Worm (Caenorhabditis elegans): Measurements from ENCODE around the gene chat-1.

The chat-1 gene

DNA sequence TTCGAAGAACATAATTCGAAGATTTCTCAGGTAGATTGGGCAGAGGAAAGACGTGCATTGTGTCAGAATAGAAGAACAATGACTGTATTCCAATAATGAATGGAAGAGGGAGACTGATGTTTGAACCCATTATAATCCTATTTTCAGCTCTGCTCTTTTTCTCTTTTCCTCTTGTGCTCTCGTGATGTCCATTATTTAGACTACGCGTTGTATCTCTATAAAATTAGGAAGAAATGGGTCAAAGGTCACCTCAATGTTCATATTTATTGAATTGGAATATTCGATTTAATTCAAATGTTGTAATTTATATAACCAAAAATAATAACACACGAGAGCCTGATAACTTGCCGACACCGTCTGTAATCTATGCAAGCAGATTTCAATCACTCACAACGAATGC is 7.9 kb upstream of the chat-1 start, which contains the start of gene fbxb-74:
Gene fbxb-74 (minus strand): TSS at position 101 of the 400 bp plus-strand sequence.
- TF ChIP-seq tbp1 (GFP tag; optimal IDR thresholded peaks at IDR 0.05), result no peak
- no peak for TF ChIP-seq let-526 (GFP tag; IDR thresholded peaks at IDR 0.05)
- TF ChIP-seq ets-4 (GFP tag; optimal IDR thresholded peaks at IDR 0.05), result no peak
- no peak for TF ChIP-seq dox-1 (GFP tag; IDR thresholded peaks at IDR 0.05)
- no peak for TF ChIP-seq somi-1 (GFP tag; optimal IDR thresholded peaks at IDR 0.05)
- TF ChIP-seq ceh-100 (GFP tag; IDR thresholded peaks at IDR 0.05), result no peak
- TF ChIP-seq C06A6.2 (GFP tag; conservative IDR thresholded peaks at IDR 0.05), result no peak
- no peak for TF ChIP-seq snpc-1.3 (tag; optimal IDR thresholded peaks at IDR 0.05; ENCODE audit: insufficient read depth)
- TF ChIP-seq sea-2 (GFP tag; IDR thresholded peaks at IDR 0.05), result no peak

DNA sequence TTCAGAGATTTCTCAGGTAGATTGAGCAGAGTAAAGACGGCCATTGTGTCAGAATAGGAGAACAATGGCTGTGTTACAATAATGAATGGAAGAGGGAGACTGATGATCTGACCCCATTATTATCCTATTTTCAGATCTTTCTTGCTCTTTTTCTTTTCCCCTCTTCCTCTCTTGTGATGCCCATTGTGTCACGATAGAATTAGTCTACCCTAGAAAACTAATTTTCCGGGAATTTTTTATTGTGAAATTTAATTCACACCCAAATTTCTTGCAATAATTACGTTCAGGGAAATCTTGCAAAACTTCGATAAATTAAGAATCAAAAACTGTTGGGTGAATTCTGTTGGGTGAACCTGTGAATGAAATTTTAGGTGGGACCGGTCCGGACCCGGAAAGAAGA is 6.1 kb upstream of the chat-1 start, which contains the start of gene fbxb-75:
Gene fbxb-75 (minus strand): TSS at position 101 of the 400 bp plus-strand sequence.
- no peak for TF ChIP-seq bed-2 (GFP tag; IDR thresholded peaks at IDR 0.05)
- TF ChIP-seq nhr-90 (tag; optimal IDR thresholded peaks at IDR 0.05), result no peak
- no peak for TF ChIP-seq chd-7 (tag; optimal IDR thresholded peaks at IDR 0.05)
- TF ChIP-seq egrh-3 (GFP tag; IDR thresholded peaks at IDR 0.05), result no peak
- no peak for TF ChIP-seq C06A6.2 (GFP tag; conservative IDR thresholded peaks at IDR 0.05)
- no peak for TF ChIP-seq mel-28 (tag; optimal IDR thresholded peaks at IDR 0.05; ENCODE audit: borderline replicate concordance)
- no peak for TF ChIP-seq tlf-1 (GFP tag; optimal IDR thresholded peaks at IDR 0.05)
- no peak for TF ChIP-seq nfyb-1 (GFP tag; IDR thresholded peaks at IDR 0.05)
- no peak for TF ChIP-seq let-526 (GFP tag; IDR thresholded peaks at IDR 0.05)
- TF ChIP-seq xnd-1 (tag; optimal IDR thresholded peaks at IDR 0.05), result no peak

DNA sequence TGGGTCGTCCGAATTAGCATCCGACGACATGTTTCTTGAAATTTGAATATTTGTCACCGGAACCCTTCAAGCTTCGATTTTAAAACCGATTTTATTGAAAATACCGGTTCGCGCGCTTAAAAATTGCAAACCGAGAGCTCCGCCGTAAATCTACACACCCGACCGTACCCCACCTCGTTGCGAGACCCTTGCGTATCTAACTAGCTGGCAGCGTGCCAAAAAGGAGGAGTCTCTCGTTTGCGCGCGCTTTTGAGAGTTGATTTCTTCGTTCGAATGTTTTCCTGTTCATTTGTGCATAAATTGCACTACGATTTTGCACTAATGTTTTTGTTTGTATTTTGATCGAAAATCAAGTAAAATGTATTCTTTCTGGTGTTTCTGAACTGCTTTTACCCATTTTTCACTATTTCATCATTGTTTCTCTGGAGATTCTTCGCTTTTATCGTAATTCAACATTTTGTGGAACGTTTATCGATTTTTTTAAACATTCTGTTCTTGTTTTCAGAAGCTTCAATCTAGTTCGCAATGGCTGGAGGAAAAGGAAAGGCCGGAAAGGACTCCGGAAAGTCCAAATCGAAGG is 1.3 kb upstream of the chat-1 start, which contains the start of the genes wapl-1 and htz-1:
Gene wapl-1 (minus strand): TSS at position 30 of the 580 bp plus-strand sequence.
Gene htz-1 (plus strand): TSS at position 506 of the 580 bp plus-strand sequence.
- TF ChIP-seq die-1 (tag; optimal IDR thresholded peaks at IDR 0.05) (no peak), hlh-12 (tag; optimal IDR thresholded peaks at IDR 0.05) (no peak), ccch-3 (GFP tag; optimal IDR thresholded peaks at IDR 0.05) (no peak), nfyb-1 (GFP tag; IDR thresholded peaks at IDR 0.05) (peak; percentile 93), F57A8.1 (GFP tag; optimal IDR thresholded peaks at IDR 0.05) (no peak), ama-1 (optimal IDR thresholded peaks at IDR 0.05) (no peak), ama-1 (GFP tag; optimal IDR thresholded peaks at IDR 0.05) (no peak), C17E4.6 (GFP tag; IDR thresholded peaks at IDR 0.05) (peak; percentile 82; the same call in 1 of the 2 replicates), F22D6.2 (tag; optimal IDR thresholded peaks at IDR 0.05) (no peak), ztf-6 (GFP tag; IDR thresholded peaks at IDR 0.05) (no peak; the same call in 1 of the 2 replicates), F10E7.11 (tag; optimal IDR thresholded peaks at IDR 0.05) (no peak), unc-130 (GFP tag; optimal IDR thresholded peaks at IDR 0.05) (peak; percentile 74), madf-6 (GFP tag; IDR thresholded peaks at IDR 0.05) (peak; percentile 96), ceh-91 (GFP tag; IDR thresholded peaks at IDR 0.05) (peak; percentile 93), ztf-22 (GFP tag; optimal IDR thresholded peaks at IDR 0.05) (no peak), mes-4 (tag; optimal IDR thresholded peaks at IDR 0.05) (no peak), egl-18 (GFP tag; IDR thresholded peaks at IDR 0.05) (no peak), C06A6.2 (GFP tag; conservative IDR thresholded peaks at IDR 0.05) (peak; percentile 85), lir-1 (GFP tag; conservative IDR thresholded peaks at IDR 0.05) (peak; percentile 90), ZK185.1 (tag; optimal IDR thresholded peaks at IDR 0.05; ENCODE audit: poor library complexity, severe bottlenecking) (peak; percentile 88), tlf-1 (GFP tag; optimal IDR thresholded peaks at IDR 0.05) (peak; percentile 96), nfya-2 (GFP tag; IDR thresholded peaks at IDR 0.05) (no peak), bed-2 (GFP tag; IDR thresholded peaks at IDR 0.05) (no peak), akir-1 (GFP tag; optimal IDR thresholded peaks at IDR 0.05) (peak; percentile 54), aptf-3 (GFP tag; IDR thresholded peaks at IDR 0.05) (no peak), lin-35 (GFP tag; optimal IDR thresholded peaks at IDR 0.05) (peak; percentile 54 to 94 (median 76)), T26A5.8 (tag; optimal IDR thresholded peaks at IDR 0.05) (no peak), nhr-179 (tag; optimal IDR thresholded peaks at IDR 0.05) (no peak), cebp-1 (GFP tag; IDR thresholded peaks at IDR 0.05) (peak; percentile 50; the same call in 1 of the 2 replicates), cebp-1 (tag; optimal IDR thresholded peaks at IDR 0.05) (peak; percentile 87), F33H1.4 (GFP tag; IDR thresholded peaks at IDR 0.05) (peak; percentile 99), mel-28 (tag; optimal IDR thresholded peaks at IDR 0.05; ENCODE audit: borderline replicate concordance) (no peak), ceh-100 (GFP tag; IDR thresholded peaks at IDR 0.05) (peak; percentile 81)

All from whole organism, young adult.